Fruit fly (Drosophila melanogaster): ENCODE data around the gene Targ1.
A peak's percentile ranks its signal among the peaks of the same experiment; 100 is the strongest.

The Targ1 gene

DNA sequence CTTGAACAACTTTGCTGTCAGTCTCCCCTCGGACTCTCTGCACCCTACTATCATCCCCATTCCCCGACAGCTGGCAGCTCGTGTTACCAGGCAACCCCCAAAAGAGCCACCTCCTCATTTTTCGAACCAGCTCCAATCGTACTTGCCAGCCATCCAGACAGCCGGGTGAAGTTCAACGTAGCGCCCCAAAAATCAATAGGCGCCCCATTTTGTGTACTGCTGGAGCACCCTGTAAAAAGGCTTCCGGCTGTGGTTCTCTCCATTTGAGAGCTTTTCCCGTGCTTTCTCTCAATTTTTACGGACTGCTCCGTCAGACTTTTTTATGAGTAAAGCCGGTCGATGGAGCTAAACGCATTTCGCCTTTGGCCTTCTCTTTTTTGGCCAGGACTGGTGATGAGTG, 17.1 kb downstream of the Targ1 start:
- no peak for TF ChIP-seq CG17801 (GFP tag; optimal IDR thresholded peaks at IDR 0.05; ENCODE audit: partially characterized antibody)

DNA sequence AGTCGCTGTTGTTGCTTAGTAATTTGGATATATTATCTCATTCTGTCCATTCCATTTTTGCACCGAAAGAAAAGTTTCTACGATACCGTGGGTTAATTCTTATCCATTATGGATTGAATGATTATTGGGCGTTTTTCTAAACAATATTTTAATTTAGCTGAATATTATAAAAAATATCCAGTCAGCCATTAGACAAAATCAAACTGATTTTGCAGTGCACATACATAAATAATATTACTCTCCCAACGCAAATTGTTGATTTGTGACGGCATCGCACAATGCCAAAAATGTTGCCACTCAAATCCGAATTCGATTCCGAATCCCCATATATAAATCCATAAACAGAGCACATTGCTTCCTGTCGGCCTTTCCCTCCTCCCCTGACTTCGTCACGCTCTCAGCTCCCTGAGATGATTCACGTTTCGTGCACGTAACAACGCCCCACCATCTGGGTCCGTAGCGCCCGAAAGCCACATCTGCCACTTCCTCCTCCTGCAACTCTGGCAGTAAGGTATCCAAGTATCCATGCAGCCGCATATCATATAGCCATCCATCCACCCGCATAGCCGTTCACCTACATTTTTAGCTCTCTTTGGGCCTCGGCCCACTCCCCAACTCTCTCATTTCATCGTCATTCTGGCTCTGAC, 25.6 kb downstream of the Targ1 start:
- TF ChIP-seq CG17801 (GFP tag; optimal IDR thresholded peaks at IDR 0.05; ENCODE audit: partially characterized antibody) = no peak

DNA sequence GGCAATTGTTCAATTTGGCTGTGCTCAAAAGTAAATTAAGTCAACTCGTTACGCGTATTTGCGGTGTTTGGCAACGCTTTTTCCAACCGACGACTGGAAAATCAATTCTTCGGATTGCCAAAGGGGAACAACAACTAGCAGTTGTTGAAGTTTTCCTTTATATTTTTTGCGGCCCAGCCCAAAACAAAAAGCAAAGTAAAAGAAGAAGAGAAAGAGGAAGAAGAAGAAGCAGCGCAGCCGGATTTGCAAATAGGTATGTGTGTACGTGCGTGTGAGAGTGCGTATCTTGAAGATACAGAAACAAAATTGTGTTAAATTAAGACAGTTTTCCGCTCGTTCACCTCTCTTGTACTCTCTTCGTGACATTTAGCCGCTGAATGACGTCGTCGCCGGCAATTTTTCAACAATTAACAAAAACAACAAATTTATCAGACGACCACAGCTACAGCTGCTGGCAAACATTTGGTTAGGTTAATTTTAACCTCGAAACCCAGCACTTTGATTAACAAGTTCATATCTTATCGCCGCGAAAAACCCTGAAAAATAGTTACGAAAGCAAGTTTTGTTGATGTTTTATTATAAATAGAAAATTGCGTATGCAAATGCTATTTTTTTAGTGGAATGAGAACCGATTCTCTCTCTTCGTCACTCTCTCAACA, 26.3 kb downstream of the Targ1 start:
- no peak for TF ChIP-seq CG17801 (GFP tag; optimal IDR thresholded peaks at IDR 0.05; ENCODE audit: partially characterized antibody)

DNA sequence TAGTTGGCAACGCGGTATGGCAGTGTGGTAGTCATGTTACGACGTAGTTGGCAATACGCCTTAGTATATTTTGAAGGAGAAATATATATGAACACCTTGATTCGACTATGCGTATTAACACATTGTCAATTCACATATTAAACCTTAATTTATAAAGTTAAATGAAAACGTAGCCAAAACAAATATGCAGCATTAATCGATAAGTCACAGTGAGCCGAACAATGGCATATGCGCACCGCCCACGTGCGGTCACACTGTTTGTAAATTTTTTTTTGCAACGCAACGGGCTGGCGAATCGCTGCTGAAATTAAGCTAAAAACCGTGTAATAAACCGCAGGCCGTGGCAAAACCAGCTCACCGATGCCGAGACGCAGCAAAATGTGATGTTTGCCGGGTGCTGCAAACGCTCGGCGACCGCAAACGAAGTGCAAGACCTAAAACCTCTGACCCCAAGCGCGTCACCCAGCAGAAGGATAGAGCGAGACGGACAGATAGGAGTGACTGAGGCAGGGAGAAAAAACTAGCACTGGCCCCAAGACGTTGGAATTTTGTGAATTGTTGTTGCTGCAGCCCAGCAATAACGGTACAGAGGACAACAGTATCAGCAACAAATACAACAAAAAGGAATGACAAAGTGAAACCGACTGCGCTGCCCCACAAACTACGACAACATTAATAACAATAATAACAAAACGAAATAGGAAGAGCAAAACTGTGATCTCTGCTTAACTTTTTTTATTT, 27.0 kb downstream of the Targ1 start:
- TF ChIP-seq CG17801 (GFP tag; optimal IDR thresholded peaks at IDR 0.05; ENCODE audit: partially characterized antibody) = no peak

DNA sequence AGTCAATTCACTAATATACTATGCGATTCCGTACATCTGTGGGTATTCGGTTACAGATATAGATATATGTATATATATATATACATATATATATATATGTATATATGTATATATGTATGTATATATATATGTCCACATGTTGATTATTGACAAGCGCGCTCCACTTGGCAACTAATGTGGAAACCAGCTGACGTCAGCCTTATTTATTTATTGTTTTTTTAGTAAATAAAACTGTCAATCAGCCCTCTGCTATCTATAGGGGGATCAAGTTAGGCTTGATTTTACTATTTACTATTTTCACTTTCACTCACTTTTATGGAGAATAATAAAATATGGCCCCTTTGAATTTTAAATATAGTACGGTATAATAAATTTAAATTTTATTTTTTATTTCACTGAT, 27.7 kb downstream of the Targ1 start:
- TF ChIP-seq CG17801 (GFP tag; optimal IDR thresholded peaks at IDR 0.05; ENCODE audit: partially characterized antibody) = no peak

DNA sequence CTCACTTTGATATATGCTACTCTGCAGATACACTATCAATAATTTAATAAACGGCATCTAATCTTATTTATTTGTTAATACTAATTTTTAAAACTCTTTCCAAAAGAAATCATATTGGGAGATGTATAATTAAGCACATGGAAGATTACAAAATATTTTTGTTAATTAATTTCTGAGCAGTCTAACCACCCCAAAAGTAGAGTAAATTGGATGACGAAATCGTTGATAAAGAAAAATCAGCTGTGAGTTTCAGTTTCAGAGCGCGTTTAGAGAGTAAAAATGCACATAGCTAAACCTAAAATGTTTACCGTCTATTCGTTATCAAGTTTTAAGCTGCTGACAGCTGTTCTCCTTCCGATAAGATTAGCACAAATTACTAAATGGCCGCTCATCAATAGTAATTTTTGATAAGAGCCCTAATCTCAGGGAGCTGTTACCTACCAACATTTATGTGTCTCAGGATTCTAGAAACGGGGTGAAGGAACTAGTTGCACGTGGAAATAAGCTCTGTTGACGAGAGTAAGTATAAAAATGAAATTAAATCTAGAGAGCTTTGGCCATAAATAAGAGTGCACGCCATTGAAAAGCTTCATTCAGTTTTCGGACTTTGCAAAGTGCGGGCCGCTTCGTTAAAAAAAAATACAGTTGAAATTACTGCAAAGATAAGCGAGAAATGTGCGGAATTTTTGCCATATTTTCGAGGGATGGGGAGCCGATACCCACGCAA, 30.0 kb downstream of the Targ1 start, which contains the start of the genes chb and AsnS:
Gene chb, plus strand, starts transcription at position 327 of the 727 bp plus-strand sequence.
Gene AsnS, plus strand, starts transcription at position 592 of the 727 bp plus-strand sequence.
- peak; percentile 93 for TF ChIP-seq CG17801 (GFP tag; optimal IDR thresholded peaks at IDR 0.05; ENCODE audit: partially characterized antibody)

DNA sequence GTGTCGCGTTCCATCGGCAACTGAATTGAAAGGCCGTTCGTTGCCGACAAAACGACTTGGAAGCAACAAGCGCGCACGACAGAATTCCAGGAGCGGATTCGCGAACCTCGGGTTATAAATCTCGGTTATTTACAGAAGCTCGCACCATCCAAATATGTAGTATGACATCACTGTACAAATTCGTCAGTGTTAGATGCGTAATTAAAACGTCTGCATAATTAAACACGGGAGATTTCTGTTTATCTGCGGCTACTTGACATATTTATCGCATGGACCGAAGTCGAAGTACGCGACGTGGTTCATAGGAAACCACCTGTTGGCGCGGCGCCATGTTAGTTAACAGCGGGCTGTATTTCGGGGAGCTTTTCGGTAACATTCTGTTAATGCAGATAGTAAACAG, 30.8 kb downstream of the Targ1 start, which contains the start of gene Ac78C:
Gene Ac78C, minus strand, starts transcription at position 26 of the 400 bp plus-strand sequence.
- peak; percentile 90 for TF ChIP-seq CG17801 (GFP tag; optimal IDR thresholded peaks at IDR 0.05; ENCODE audit: partially characterized antibody)
